Fruit fly (Drosophila melanogaster) S2 (cell line): ENCODE data around the gene CG46304.

Experiments
- CG8478 ChIP-seq: fragments of >200 bp; optimal IDR thresholded peaks from 2 replicates; lab custom pipeline; 2018
- CTCF ChIP-seq, 2 experiments: fragments of >200 bp; optimal IDR thresholded peaks; 2 replicates each; lab custom pipeline; 2018

CG46304 gene

DNA sequence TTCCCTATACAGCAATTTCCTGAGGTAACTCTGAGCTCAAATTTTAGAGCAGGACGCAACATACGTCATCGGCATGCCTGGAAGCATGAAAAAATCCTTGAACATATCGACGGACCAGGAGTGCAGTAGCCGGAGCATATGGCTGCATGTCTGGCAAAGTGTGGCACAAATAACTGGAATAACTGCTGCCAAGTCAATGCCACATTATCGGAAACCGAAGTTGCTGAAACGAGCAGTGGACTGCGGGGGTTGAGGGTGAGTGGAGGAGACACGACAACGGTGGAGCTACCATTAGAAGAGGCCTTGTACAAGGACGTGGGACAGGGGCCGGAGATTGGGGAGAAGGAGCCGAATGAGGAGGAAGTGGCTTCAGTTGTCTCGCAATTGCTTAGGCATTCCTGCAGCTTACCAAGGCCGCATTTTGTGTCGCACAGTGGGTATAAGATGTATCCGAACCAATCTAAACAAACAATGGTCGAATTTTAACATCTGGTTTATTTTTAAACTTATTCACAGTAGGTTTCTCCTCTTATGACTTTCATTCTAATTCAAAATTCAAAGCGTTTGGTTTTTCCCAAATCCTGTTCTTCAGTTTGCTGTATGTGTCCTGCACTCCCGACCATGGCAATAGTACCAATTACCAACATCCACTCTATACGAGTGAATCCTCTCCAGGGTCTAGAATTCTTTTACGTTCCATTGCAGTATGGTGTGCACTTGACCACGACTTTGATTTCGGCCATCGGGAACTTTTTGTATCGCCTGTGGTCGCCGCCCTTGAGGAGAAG lies at the start of gene CG46304:
Gene CG46304, plus strand, starts transcription at position 541 of the 788 bp plus-strand sequence.
- no peak for TF ChIP-seq CTCF (optimal IDR thresholded peaks at IDR 0.05; lab: Kevin White, UChicago)

DNA sequence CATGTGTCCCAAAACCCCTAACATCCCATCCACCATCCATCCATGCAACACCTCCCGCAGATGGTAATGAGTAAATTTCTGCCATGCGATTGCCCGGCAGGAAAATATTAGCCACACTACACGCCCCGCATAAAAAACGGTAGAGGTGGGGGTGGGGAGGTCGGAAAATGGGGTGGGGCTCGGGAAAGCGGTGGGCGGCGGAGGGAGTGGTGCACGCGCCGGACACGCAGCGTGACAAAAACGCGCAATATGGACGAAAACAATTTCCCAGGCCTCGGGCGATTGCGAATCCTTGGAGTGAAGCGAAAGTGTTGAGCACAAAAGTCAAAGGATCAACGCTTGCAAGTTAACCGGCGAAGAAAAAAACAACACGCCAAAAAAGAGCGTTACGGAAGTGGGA lies 49.7 kb upstream of the CG46304 start:
- TF ChIP-seq CTCF (optimal IDR thresholded peaks at IDR 0.05; lab: Kevin White, UChicago): no peak
- TF ChIP-seq CG8478 (lab: Kevin White, UChicago): no peak

DNA sequence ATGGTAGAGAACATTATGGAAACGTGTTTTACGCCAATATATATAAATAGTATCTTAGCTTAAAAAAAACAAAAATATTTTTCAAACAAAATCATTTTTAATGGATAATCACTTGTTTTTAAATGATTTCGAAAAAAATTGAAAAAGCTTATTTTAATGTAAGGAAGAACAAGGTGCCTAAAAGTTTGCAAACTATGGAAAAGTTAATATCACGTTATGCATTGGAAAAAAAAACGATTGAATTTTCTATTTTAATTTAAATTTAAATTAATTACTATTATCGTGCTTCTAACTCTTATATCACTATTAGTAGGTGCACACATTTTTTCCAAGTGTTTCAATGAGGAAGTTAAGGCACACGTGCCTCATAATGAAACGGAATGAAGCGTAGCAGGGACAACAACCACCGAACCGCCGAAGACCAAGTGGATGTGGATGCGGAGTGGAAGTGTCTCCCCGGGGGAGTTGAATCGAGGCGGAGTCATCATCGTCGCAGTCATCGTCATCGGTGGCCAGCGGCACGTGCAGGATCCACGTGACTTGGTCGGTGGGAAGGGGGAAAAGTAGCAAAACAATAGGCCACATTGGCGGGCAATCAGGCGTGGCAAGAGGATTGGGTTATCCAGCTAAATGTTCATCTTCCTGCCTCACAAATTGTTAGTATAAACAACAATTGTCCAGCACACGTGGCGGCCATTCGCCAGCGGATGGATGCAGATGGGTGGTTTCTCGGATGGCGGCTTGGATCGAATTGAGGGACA lies 49.1 kb upstream of the CG46304 start:
- TF ChIP-seq CTCF (optimal IDR thresholded peaks at IDR 0.05; lab: Kevin White, UChicago) (no peak), CG8478 (lab: Kevin White, UChicago) (no peak)

DNA sequence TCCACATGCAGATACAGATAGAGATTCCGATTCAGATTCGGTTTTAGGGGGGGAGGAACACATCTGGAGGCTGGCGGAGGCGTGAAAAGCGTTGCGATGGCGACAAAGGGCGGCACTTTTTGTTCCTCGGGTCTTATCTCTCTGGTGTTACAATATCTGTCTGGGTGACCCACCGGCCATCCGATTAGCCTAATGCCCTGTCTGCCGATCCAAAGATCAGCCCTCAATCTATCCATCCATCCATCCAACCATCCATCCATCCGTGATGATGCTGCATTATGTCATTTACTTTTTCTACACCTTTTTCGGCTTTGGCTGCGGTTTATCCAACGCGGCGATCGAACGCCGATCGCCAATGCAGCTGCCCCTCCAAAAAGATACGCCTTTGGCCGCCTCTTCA lies 48.1 kb upstream of the CG46304 start:
- TF ChIP-seq CG8478 (lab: Kevin White, UChicago) (no peak), CTCF (optimal IDR thresholded peaks at IDR 0.05; lab: Kevin White, UChicago) (no peak)

DNA sequence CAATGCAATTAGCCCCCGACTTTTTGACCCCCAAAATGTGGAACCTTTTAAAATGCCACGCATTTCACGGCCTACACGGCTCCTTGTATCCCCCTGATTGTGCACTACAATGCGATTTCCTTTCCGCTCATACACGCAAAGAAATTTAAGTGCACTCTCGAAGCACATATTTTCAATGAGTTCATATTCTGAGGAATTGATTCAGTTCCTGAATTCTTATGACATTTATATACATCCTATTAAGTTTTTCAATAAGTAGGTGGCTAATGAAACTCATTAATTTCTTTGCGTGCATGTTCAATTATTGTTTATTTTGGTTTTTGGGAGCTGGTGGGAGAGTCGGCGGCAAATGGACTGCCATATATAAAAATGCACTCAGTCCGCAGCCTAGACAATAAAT lies 46.9 kb upstream of the CG46304 start:
- no peak for TF ChIP-seq CG8478 (lab: Kevin White, UChicago)
- no peak for TF ChIP-seq CTCF (optimal IDR thresholded peaks at IDR 0.05; lab: Kevin White, UChicago)

DNA sequence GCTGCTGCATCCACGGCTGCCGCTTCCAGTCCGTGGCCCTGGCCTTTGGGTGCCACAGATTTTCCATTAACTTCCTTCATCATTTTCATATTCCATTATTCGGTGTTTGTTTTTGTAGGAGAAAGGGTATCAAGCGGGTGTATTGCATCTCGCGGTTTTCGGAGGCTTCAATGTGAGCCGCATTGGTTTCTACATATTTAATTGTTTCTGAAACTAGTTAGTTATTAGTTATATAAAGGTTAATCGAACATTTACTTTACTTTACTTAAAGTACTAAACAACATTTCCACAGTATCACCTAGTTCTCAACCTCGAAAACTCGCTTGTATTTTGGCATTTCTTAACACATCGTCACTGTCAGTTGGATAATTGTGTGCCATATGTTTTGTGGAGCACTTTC lies 46.2 kb upstream of the CG46304 start:
- TF ChIP-seq CG8478 (lab: Kevin White, UChicago) (no peak), CTCF (optimal IDR thresholded peaks at IDR 0.05; lab: Kevin White, UChicago) (no peak)

DNA sequence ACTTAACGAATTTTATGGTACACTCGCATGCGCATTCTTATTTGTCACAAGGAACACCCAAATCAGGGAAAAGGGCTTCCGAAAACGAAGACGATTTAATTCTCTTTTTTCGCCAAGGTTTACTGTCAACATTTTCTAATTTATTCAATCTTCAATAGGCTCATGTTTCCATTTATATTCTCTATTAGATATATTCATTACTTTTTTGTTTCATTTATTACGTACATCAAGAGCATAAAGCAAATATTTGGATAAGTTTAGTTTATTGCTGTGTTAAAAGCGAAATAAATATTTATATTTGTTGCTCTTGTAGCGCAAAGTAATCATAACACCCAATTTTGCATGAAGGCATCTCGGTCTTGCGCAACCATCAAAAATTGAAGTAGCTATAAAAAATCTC lies 45.1 kb upstream of the CG46304 start:
- TF ChIP-seq CTCF (optimal IDR thresholded peaks at IDR 0.05; lab: Kevin White, UChicago): no peak
- TF ChIP-seq CG8478 (lab: Kevin White, UChicago): no peak

DNA sequence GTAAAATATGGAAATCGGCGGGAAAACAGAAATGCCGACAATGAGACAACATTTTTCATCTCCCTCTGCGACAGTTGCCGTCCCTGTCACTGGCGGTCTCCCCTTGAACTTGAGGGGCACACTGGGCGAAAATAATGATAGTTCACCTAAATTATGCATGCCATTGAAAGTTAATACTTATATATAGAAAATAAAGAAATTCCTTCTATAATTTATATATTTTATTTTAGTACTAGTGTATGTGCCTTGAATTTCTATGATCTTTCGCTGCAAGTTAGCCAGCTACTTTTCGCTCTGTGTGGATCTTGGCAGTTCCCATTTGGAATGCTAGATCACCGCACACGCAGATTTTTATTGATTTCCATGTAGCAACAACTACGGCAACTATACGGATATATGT lies 39.5 kb upstream of the CG46304 start:
- TF ChIP-seq CTCF (optimal IDR thresholded peaks at IDR 0.05; lab: Kevin White, UChicago) (no peak), CG8478 (lab: Kevin White, UChicago) (no peak)

DNA sequence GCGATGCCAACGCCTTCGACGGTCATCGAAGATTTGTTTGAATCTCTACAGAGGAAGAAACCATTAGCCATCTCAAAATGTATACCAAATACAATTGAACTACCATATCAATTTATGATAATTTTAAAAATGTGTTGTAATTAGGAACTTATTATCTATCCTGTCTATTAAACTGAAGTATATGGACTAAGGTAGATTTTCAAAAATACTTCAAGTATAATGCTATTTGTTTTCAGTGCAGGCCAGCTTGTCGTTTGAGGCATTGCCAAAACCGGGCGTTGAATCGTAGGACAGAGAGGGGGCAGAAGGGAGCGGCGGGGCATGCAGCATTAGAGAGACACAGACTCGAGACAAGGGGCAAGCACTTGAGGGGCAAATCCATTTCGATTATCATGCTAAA lies 38.6 kb upstream of the CG46304 start:
- no peak for TF ChIP-seq CG8478 (lab: Kevin White, UChicago)
- TF ChIP-seq CTCF (optimal IDR thresholded peaks at IDR 0.05; lab: Kevin White, UChicago): no peak

DNA sequence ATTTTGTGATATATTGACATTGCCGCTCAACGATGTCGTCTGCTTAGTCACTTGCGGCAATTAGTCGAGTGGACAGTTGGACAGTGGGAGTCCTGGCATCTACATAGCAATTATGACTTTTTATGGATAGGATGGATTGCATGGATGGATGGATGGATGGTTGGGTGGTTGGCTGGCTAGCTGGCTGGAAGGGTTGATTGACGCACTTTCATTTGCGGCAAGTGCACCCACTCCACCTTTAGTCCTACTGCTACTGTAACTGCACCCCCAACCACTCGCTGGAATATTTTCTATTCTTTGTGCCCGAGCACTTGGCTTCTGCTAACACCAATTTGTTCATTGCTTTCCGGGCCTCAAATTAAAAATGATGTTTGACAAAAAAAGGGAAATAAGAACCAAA lies 31.3 kb upstream of the CG46304 start:
- TF ChIP-seq CG8478 (lab: Kevin White, UChicago) (no peak), CTCF (optimal IDR thresholded peaks at IDR 0.05; lab: Kevin White, UChicago) (no peak)

DNA sequence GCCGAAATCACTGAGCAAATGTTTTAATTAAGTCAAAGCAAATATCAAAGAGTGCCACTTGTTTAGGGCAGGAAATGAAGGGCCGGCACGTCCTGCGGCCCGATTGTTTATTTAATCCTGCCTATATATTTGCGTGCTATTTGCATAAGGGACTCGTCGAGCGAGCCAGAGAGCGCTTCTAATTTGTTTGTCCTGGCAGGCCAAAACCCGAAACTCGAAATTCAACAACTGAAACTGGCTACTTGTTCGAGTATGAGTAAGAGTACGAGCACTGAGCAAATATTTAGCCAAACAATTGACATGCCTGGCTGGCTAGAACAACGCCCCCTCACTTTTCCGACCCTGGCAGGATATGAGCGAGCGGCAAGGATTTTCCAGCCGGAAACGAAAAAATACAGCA lies 28.5 kb upstream of the CG46304 start:
- TF ChIP-seq CG8478 (lab: Kevin White, UChicago): no peak
- TF ChIP-seq CTCF (optimal IDR thresholded peaks at IDR 0.05; lab: Kevin White, UChicago): no peak

DNA sequence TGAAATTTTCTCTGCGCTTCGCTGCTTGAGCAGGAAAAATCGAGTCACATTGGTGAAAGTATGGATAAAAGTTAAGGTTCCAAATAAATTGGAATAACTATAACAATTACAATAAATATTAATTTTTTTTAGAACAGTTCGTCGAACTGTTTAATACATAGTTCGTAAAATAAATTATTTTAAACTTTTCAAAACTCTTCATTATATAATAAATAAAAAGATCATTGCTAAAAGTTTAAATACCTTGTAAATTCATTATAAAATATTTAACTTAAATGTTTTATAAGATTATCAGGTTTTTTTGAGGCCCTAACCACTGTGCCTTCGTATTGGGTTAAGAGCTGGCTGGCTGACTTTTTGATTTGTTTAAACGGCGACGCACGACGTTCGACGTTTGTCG lies 26.6 kb upstream of the CG46304 start:
- TF ChIP-seq CG8478 (lab: Kevin White, UChicago) (no peak), CTCF (optimal IDR thresholded peaks at IDR 0.05; lab: Kevin White, UChicago) (no peak)

DNA sequence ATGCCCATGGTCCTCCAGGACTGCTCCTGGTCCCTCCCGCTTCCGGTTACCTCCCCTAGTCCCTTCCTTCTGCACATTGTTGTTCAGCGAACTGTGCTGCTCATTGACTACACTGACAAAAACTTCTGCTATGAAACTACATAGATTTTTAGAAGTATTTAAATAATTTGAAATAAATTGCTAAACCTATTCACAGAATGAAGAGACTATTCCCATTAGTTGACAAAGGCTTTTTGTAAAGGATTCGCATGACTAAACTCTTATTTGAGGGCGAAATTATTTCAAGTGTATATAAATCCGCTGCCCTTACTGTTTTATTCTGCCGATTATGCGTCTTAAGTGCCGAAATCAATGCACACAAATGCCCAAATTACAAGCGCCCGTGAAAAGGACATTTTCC lies 24.9 kb upstream of the CG46304 start:
- TF ChIP-seq CTCF (optimal IDR thresholded peaks at IDR 0.05; lab: Kevin White, UChicago): no peak
- no peak for TF ChIP-seq CG8478 (lab: Kevin White, UChicago)

DNA sequence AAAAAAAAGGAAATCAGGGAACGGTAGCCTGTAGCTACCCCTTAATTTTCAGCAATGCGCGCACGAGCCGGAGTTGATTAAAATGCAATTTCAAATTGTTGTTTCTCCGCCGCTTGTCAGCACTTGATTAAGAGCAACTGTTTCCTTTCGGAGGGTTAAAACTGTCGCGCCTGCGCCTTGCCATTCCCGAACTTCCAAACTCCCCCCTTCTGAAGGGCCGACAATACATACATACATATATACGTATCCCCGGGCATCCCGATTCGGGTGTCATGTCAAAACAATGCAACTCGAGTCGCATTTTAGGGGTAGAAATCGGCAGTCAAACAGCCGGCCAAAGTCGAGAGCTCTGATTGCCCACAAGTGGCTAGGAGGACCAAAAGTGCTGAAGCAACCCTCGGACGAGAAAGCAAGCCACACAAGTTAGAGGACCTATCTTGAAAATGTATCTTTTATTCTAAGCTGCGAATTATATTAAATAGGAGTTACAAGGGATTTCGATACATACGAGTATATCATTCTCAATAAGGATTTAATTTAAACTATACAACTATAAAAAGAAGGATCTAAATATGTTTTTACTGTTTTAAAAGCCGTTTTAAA lies 21.4 kb upstream of the CG46304 start:
- TF ChIP-seq CG8478 (lab: Kevin White, UChicago): no peak
- no peak for TF ChIP-seq CTCF (optimal IDR thresholded peaks at IDR 0.05; lab: Kevin White, UChicago)

DNA sequence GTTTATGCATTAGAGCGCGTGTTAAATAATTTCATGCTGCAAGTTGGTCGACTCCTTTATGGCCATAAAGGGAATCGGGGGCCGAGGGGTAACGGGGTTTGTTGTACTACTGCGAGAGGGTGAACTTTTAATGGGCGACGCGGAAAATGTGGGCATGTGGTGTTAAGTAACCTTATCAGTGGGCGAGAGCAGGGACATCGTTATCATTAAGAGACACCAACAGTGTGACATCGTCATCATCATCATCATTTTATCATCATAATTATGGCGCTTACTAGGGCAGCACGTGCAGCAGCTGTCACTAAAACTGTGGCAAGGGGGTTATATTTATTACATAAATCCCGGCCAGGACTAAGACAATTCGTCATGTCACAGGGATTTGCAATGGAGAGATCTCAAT lies 20.7 kb upstream of the CG46304 start:
- TF ChIP-seq CG8478 (lab: Kevin White, UChicago) (no peak), CTCF (optimal IDR thresholded peaks at IDR 0.05; lab: Kevin White, UChicago) (no peak)
